Fruit fly (Drosophila melanogaster) whole organism, pupa: ENCODE results near the gene CG10907.

Experiments
- CG10348 ChIP-seq: fragments of 200-800 bp; sonication (Bioruptor generic); IDR thresholded peaks from 2 replicates; pipeline ENCODE4 v1.3.6; 2022; ENCODE audit warnings: missing biosample characterization, missing genetic modification characterization
- CG12605 ChIP-seq: fragments of 200-800 bp; sonication (Bioruptor generic); IDR thresholded peaks from 2 replicates; pipeline ENCODE4 v1.3.6; 2022; ENCODE audit warnings: missing biosample characterization, missing genetic modification characterization
- CG13204 ChIP-seq: fragments of 200-800 bp; sonication (Bioruptor generic); optimal IDR thresholded peaks from 2 replicates; lab custom pipeline; 2018; ENCODE audit warnings: missing biosample characterization, mild to moderate bottlenecking, missing genetic modification characterization, moderate library complexity
- CG17806 ChIP-seq: fragments of 200-800 bp; sonication (Bioruptor generic); optimal IDR thresholded peaks from 2 replicates; lab custom pipeline; 2018; ENCODE audit warnings: missing biosample characterization, mild to moderate bottlenecking, missing genetic modification characterization, moderate library complexity
- CG32121 ChIP-seq: fragments of 200-800 bp; sonication (Bioruptor generic); IDR thresholded peaks from 2 replicates; pipeline ENCODE4 v1.3.6; 2022; ENCODE audit warnings: missing biosample characterization, missing genetic modification characterization
- CG34367 ChIP-seq: fragments of 200-800 bp; sonication (Bioruptor generic); optimal IDR thresholded peaks from 2 replicates; lab custom pipeline; 2018; ENCODE audit warnings: missing biosample characterization, mild to moderate bottlenecking, missing genetic modification characterization
- CG4496 ChIP-seq: fragments of 200-800 bp; sonication (Bioruptor generic); IDR thresholded peaks from 3 replicates; pipeline ENCODE4 v1.3.6; 2022; ENCODE audit warnings: missing biosample characterization, missing genetic modification characterization
- CG9948 ChIP-seq: fragments of 200-800 bp; sonication (Bioruptor generic); optimal IDR thresholded peaks from 2 replicates; lab custom pipeline; 2018; ENCODE audit warnings: missing biosample characterization, mild to moderate bottlenecking, missing genetic modification characterization, moderate library complexity
- D1 ChIP-seq: fragments of 200-800 bp; sonication (Bioruptor generic); optimal IDR thresholded peaks from 2 replicates; lab custom pipeline; 2018; ENCODE audit warnings: missing biosample characterization, mild to moderate bottlenecking, missing genetic modification characterization, moderate library complexity
- EcR ChIP-seq: fragments of 200-800 bp; sonication (Bioruptor generic); optimal IDR thresholded peaks from 3 replicates; lab custom pipeline; 2019; ENCODE audit warnings: missing biosample characterization, missing genetic modification characterization, mild to moderate bottlenecking, moderate library complexity, missing genetic modification reagents
- Pif1A ChIP-seq: fragments of 200-800 bp; sonication (Bioruptor generic); optimal IDR thresholded peaks from 3 replicates; lab custom pipeline; 2016; ENCODE audit warnings: missing biosample characterization, missing genetic modification characterization
- Pif1B ChIP-seq: fragments of 200-800 bp; sonication (Bioruptor generic); optimal IDR thresholded peaks from 3 replicates; lab custom pipeline; 2016; ENCODE audit warnings: missing biosample characterization, missing genetic modification characterization
- Snoo ChIP-seq: fragments of 200-800 bp; sonication (Bioruptor generic); optimal IDR thresholded peaks from 3 replicates; lab custom pipeline; 2017; ENCODE audit warnings: missing biosample characterization, mild to moderate bottlenecking, missing genetic modification characterization, inconsistent platforms

dm6 chr3L:11776731-11777130 is 16.6 kb upstream of the CG10907 start, which contains the start of gene CG14131:
- TF ChIP-seq CG34367 (tag; lab: Kevin White, UChicago) (no peak), CG17806 (tag; lab: Kevin White, UChicago) (no peak), EcR (GFP tag; lab: Kevin White, UChicago) (no peak), Pif1B (GFP tag; lab: Kevin White, UChicago) (no peak), CG4496 (GFP tag; lab: Robert Waterston, UW) (no peak), CG32121 (no peak), D1 (tag; lab: Kevin White, UChicago) (no peak), Snoo (tag; lab: Kevin White, UChicago) (no peak), CG13204 (GFP tag; lab: Kevin White, UChicago) (no peak), Pif1A (GFP tag; lab: Kevin White, UChicago) (no peak), CG9948 (tag; lab: Kevin White, UChicago) (no peak), CG10348 (GFP tag; lab: Robert Waterston, UW) (no peak), CG12605 (no peak)
